Worm (Caenorhabditis elegans) whole organism, young adult: ENCODE data around the gene hira-1.

Experiments
- B0261.1 ChIP-seq: sonication (generic microtip); optimal IDR thresholded peaks from 2 replicates; lab custom pipeline; 2016; ENCODE audit warnings: mild to moderate bottlenecking, missing genetic modification characterization, moderate library complexity, missing compliant biosample characterization
- C06A6.2 ChIP-seq: fragments of 200-800 bp; sonication (Bioruptor generic); conservative IDR thresholded peaks from 2 replicates; pipeline ENCODE4 v1.3.6; 2022; ENCODE audit warnings: missing genetic modification characterization, missing compliant biosample characterization
- C17E4.6 ChIP-seq: fragments of 200-800 bp; sonication (Bioruptor generic); IDR thresholded peaks from 2 replicates; pipeline ENCODE4 v1.3.6; 2022; ENCODE audit warnings: missing genetic modification reagents, missing genetic modification characterization, missing compliant biosample characterization
- F23B12.7 ChIP-seq: sonication (generic microtip); optimal IDR thresholded peaks from 2 replicates; lab custom pipeline; 2017; ENCODE audit warnings: missing genetic modification characterization, mild to moderate bottlenecking, missing compliant biosample characterization, antibody characterized with exemption, moderate library complexity; ENCODE audit not compliant: insufficient read depth
- F37B4.10 ChIP-seq: fragments of 200-800 bp; sonication (Bioruptor generic); IDR thresholded peaks from 2 replicates; pipeline ENCODE4 v1.3.6; 2022; ENCODE audit warnings: missing genetic modification characterization, missing compliant biosample characterization
- F49E8.2 ChIP-seq: sonication (generic microtip); optimal IDR thresholded peaks from 3 replicates; lab custom pipeline; 2017; ENCODE audit warnings: missing genetic modification characterization, mild to moderate bottlenecking, missing compliant biosample characterization, antibody characterized with exemption, moderate library complexity; ENCODE audit not compliant: insufficient read depth
- F52B5.7 ChIP-seq: sonication (generic microtip); optimal IDR thresholded peaks from 2 replicates; lab custom pipeline; 2016; ENCODE audit warnings: mild to moderate bottlenecking, missing genetic modification characterization, missing compliant biosample characterization
- Y53F4B.3 ChIP-seq: fragments of 200-800 bp; sonication (Bioruptor generic); IDR thresholded peaks from 2 replicates; pipeline ENCODE4 v1.3.6; 2022; ENCODE audit warnings: missing genetic modification reagents, missing genetic modification characterization, missing compliant biosample characterization
- athp-1 ChIP-seq: sonication (generic microtip); optimal IDR thresholded peaks from 2 replicates; lab custom pipeline; 2017; ENCODE audit warnings: mild to moderate bottlenecking, missing genetic modification characterization, missing compliant biosample characterization
- attf-3 ChIP-seq: fragments of 200-800 bp; sonication (Bioruptor generic); conservative IDR thresholded peaks from 2 replicates; pipeline ENCODE4 v1.3.6; 2022; ENCODE audit warnings: missing genetic modification reagents, missing genetic modification characterization, missing compliant biosample characterization
- attf-6 ChIP-seq: fragments of 200-800 bp; sonication (Bioruptor generic); IDR thresholded peaks from 2 replicates; pipeline ENCODE4 v1.3.6; 2022; ENCODE audit warnings: missing genetic modification reagents, missing genetic modification characterization, missing compliant biosample characterization
- bed-1 ChIP-seq: fragments of 200-800 bp; sonication (Bioruptor generic); IDR thresholded peaks from 2 replicates; pipeline ENCODE4 v1.3.6; 2022; ENCODE audit warnings: missing genetic modification reagents, missing genetic modification characterization, missing compliant biosample characterization
- bed-2 ChIP-seq: fragments of 200-800 bp; sonication (Bioruptor generic); IDR thresholded peaks from 2 replicates; pipeline ENCODE4 v1.3.6; 2022; ENCODE audit warnings: missing genetic modification reagents, missing genetic modification characterization, missing compliant biosample characterization
- ccch-3 ChIP-seq: fragments of 200-800 bp; sonication (Bioruptor generic); optimal IDR thresholded peaks from 2 replicates; lab custom pipeline; 2018; ENCODE audit warnings: mild to moderate bottlenecking, missing genetic modification characterization, missing compliant biosample characterization
- cebp-1 ChIP-seq, 2 experiments: fragments of 200-800 bp in 1 of 2; sonication (Bioruptor generic) in 1 of 2; sonication (generic microtip) in 1 of 2; IDR thresholded peaks in 1 of 2; optimal IDR thresholded peaks in 1 of 2; 2 replicates each; pipeline versions ENCODE4 v1.3.6 to Lab custom; 2017 to 2022; ENCODE audit warnings: missing compliant biosample characterization in 2 of 2, missing genetic modification characterization in 2 of 2, mild to moderate bottlenecking in 1 of 2, missing genetic modification reagents in 1 of 2, moderate library complexity in 1 of 2
- ceh-40 ChIP-seq: fragments of 200-800 bp; sonication (Bioruptor generic); IDR thresholded peaks from 2 replicates; pipeline ENCODE4 v1.3.6; 2022; ENCODE audit warnings: missing genetic modification characterization, missing compliant biosample characterization
- ceh-79 ChIP-seq: sonication (generic microtip); optimal IDR thresholded peaks from 2 replicates; lab custom pipeline; 2017; ENCODE audit warnings: mild to moderate bottlenecking, missing genetic modification characterization, missing compliant biosample characterization
- die-1 ChIP-seq: sonication (generic microtip); optimal IDR thresholded peaks from 2 replicates; lab custom pipeline; 2016; ENCODE audit warnings: missing genotype, mild to moderate bottlenecking, missing genetic modification characterization, missing compliant biosample characterization
- dpl-1 ChIP-seq: fragments of 150-350 bp; optimal IDR thresholded peaks from 2 replicates; lab custom pipeline; 2014; ENCODE audit warnings: missing biosample characterization, missing genetic modification reagents, missing genetic modification characterization
- efl-1 ChIP-seq: fragments of 150-350 bp; optimal IDR thresholded peaks from 2 replicates; lab custom pipeline; 2014; ENCODE audit warnings: missing biosample characterization, missing genetic modification reagents, missing genetic modification characterization
- egl-18 ChIP-seq: fragments of 200-800 bp; sonication (Bioruptor generic); IDR thresholded peaks from 2 replicates; pipeline ENCODE4 v1.3.6; 2022; ENCODE audit warnings: missing genetic modification reagents, missing genetic modification characterization, missing compliant biosample characterization
- egrh-3 ChIP-seq: fragments of 200-800 bp; sonication (Bioruptor generic); IDR thresholded peaks from 2 replicates; pipeline ENCODE4 v1.3.6; 2022; ENCODE audit warnings: missing genetic modification reagents, missing genetic modification characterization, missing compliant biosample characterization
- ekl-4 ChIP-seq: fragments of 200-800 bp; sonication (Bioruptor generic); IDR thresholded peaks from 2 replicates; pipeline ENCODE4 v1.3.6; 2022; ENCODE audit warnings: missing genetic modification reagents, missing genetic modification characterization, missing compliant biosample characterization
- ets-4 ChIP-seq: fragments of 200-800 bp; sonication (Bioruptor generic); optimal IDR thresholded peaks from 2 replicates; lab custom pipeline; 2018; ENCODE audit warnings: mild to moderate bottlenecking, missing genetic modification characterization, missing compliant biosample characterization
- fkh-3 ChIP-seq: sonication (generic microtip); optimal IDR thresholded peaks from 2 replicates; lab custom pipeline; 2016; ENCODE audit warnings: mild to moderate bottlenecking, missing genetic modification characterization, missing compliant biosample characterization
- him-1 ChIP-seq: sonication (generic microtip); optimal IDR thresholded peaks from 2 replicates; lab custom pipeline; 2016; ENCODE audit warnings: missing genotype, missing genetic modification reagents, missing genetic modification characterization, missing compliant biosample characterization
- hrde-1 ChIP-seq: sonication (generic microtip); optimal IDR thresholded peaks from 2 replicates; lab custom pipeline; 2016; ENCODE audit warnings: missing genetic modification characterization, mild to moderate bottlenecking, missing compliant biosample characterization, moderate library complexity, missing genotype, missing genetic modification reagents, borderline replicate concordance
- lag-1 ChIP-seq: fragments of 200-800 bp; sonication (Bioruptor generic); IDR thresholded peaks from 2 replicates; pipeline ENCODE4 v1.3.6; 2022; ENCODE audit warnings: missing genetic modification reagents, missing genetic modification characterization, missing compliant biosample characterization
- madf-8 ChIP-seq: fragments of 200-800 bp; sonication (Bioruptor generic); conservative IDR thresholded peaks from 2 replicates; pipeline ENCODE4 v1.3.6; 2022; ENCODE audit warnings: missing genetic modification reagents, missing genetic modification characterization, missing compliant biosample characterization
- mel-28 ChIP-seq: sonication (generic microtip); optimal IDR thresholded peaks from 2 replicates; lab custom pipeline; 2016; ENCODE audit warnings: borderline replicate concordance, mild to moderate bottlenecking, missing genetic modification characterization, missing compliant biosample characterization
- mes-4 ChIP-seq: sonication (generic microtip); optimal IDR thresholded peaks from 2 replicates; lab custom pipeline; 2016; ENCODE audit warnings: missing genotype, missing genetic modification characterization, missing compliant biosample characterization
- nfya-1 ChIP-seq: sonication (generic microtip); optimal IDR thresholded peaks from 2 replicates; lab custom pipeline; 2017; ENCODE audit warnings: antibody characterized with exemption, missing compliant biosample characterization, missing genetic modification characterization, borderline replicate concordance; ENCODE audit not compliant: insufficient read depth
- nfyb-1 ChIP-seq: fragments of 200-800 bp; sonication (Bioruptor generic); IDR thresholded peaks from 2 replicates; pipeline ENCODE4 v1.3.6; 2022; ENCODE audit warnings: missing genetic modification reagents, missing genetic modification characterization, missing compliant biosample characterization
- nhr-120 ChIP-seq: fragments of 200-800 bp; sonication (Bioruptor generic); IDR thresholded peaks from 2 replicates; pipeline ENCODE4 v1.3.6; 2022; ENCODE audit warnings: missing genetic modification characterization, missing compliant biosample characterization
- nhr-27 ChIP-seq: fragments of 200-800 bp; sonication (Bioruptor generic); optimal IDR thresholded peaks from 2 replicates; lab custom pipeline; 2018; ENCODE audit warnings: mild to moderate bottlenecking, missing genetic modification characterization, moderate library complexity, missing compliant biosample characterization
- nhr-80 ChIP-seq: sonication (generic microtip); optimal IDR thresholded peaks from 2 replicates; lab custom pipeline; 2016; ENCODE audit warnings: missing genetic modification characterization, missing compliant biosample characterization
- pha-4 ChIP-seq: fragments of 150-350 bp; sonication (generic microtip); optimal IDR thresholded peaks from 2 replicates; lab custom pipeline; 2014; ENCODE audit warnings: missing biosample characterization, missing genetic modification reagents, missing genetic modification characterization
- rcor-1 ChIP-seq: fragments of 200-800 bp; sonication (Bioruptor generic); IDR thresholded peaks from 2 replicates; pipeline ENCODE4 v1.3.6; 2022; ENCODE audit warnings: missing genetic modification reagents, missing genetic modification characterization, missing compliant biosample characterization
- rpc-1 ChIP-seq, 2 experiments: fragments of 150-350 bp in 1 of 2; sonication (generic microtip) in 1 of 2; optimal IDR thresholded peaks; 2 replicates each; lab custom pipeline; 2014 to 2018; ENCODE audit warnings: missing biosample characterization in 1 of 2, missing genetic modification characterization in 1 of 2, missing genetic modification reagents in 1 of 2, missing genotype in 1 of 2
- snpc-1.3 ChIP-seq: sonication (generic microtip); optimal IDR thresholded peaks from 2 replicates; lab custom pipeline; 2017; ENCODE audit warnings: missing genetic modification characterization, mild to moderate bottlenecking, missing compliant biosample characterization, antibody characterized with exemption, moderate library complexity, missing genotype, missing genetic modification reagents; ENCODE audit not compliant: insufficient read depth
- sptf-2 ChIP-seq: fragments of 200-800 bp; sonication (Bioruptor generic); optimal IDR thresholded peaks from 2 replicates; lab custom pipeline; 2018; ENCODE audit warnings: mild to moderate bottlenecking, missing genetic modification characterization, missing compliant biosample characterization
- tbp1 ChIP-seq: fragments of 200-800 bp; sonication (Bioruptor generic); optimal IDR thresholded peaks from 2 replicates; lab custom pipeline; 2018; ENCODE audit warnings: mild to moderate bottlenecking, missing genetic modification characterization, missing compliant biosample characterization
- tbx-9 ChIP-seq: sonication (generic microtip); optimal IDR thresholded peaks from 2 replicates; lab custom pipeline; 2016; ENCODE audit warnings: borderline replicate concordance, missing genetic modification characterization, inconsistent platforms, missing compliant biosample characterization
- unc-62 ChIP-seq: fragments of 150-350 bp; optimal IDR thresholded peaks from 2 replicates; lab custom pipeline; 2014; ENCODE audit warnings: missing biosample characterization, missing genetic modification reagents, missing genetic modification characterization
- zim-3 ChIP-seq: sonication (generic microtip); optimal IDR thresholded peaks from 2 replicates; lab custom pipeline; 2017; ENCODE audit warnings: mild to moderate bottlenecking, missing genetic modification characterization, moderate library complexity, missing compliant biosample characterization
- ztf-26 ChIP-seq: sonication (generic microtip); optimal IDR thresholded peaks from 2 replicates; lab custom pipeline; 2017; ENCODE audit warnings: missing genetic modification characterization, missing compliant biosample characterization
- ztf-3 ChIP-seq: fragments of 200-800 bp; sonication (Bioruptor generic); optimal IDR thresholded peaks from 2 replicates; lab custom pipeline; 2018; ENCODE audit warnings: mild to moderate bottlenecking, missing genetic modification characterization, missing compliant biosample characterization
- ztf-6 ChIP-seq: fragments of 200-800 bp; sonication (Bioruptor generic); IDR thresholded peaks from 2 replicates; pipeline ENCODE4 v1.3.6; 2022; ENCODE audit warnings: missing genetic modification reagents, missing genetic modification characterization, missing compliant biosample characterization

The hira-1 gene

ce11 chrIII:5230415-5230814 lies 39.5 kb downstream of the hira-1 start, which contains the start of gene prmt-5 (continued):
- TF ChIP-seq egrh-3 (GFP tag; lab: Robert Waterston, UW) (no peak), tbp1 (GFP tag; lab: Kevin White, UChicago) (peak; percentile 52), ceh-79 (tag; lab: Kevin White, UChicago) (peak; percentile 90), mel-28 (no peak), rcor-1 (GFP tag; lab: Robert Waterston, UW) (peak; percentile 52; the same call in 1 of the 2 replicates), ccch-3 (no peak), unc-62 (no peak), egl-18 (no peak), attf-6 (GFP tag; lab: Robert Waterston, UW) (peak; percentile 75; the same call in 1 of the 2 replicates), mes-4 (no peak), zim-3 (tag; lab: Kevin White, UChicago) (peak; percentile 91), nhr-120 (GFP tag; lab: Robert Waterston, UW) (no peak), C06A6.2 (GFP tag; lab: Robert Waterston, UW) (no peak; the same call in 1 of the 2 replicates), rpc-1 (optimal IDR thresholded peaks at IDR 0.05; lab: Kevin White, UChicago) (no peak), rpc-1 (tag; optimal IDR thresholded peaks at IDR 0.05; lab: Kevin White, UChicago) (no peak), cebp-1 (GFP tag; IDR thresholded peaks at IDR 0.05; lab: Robert Waterston, UW) (no peak), cebp-1 (tag; optimal IDR thresholded peaks at IDR 0.05; lab: Kevin White, UChicago) (peak; percentile 54), C17E4.6 (GFP tag; lab: Robert Waterston, UW) (no peak), athp-1 (tag; lab: Kevin White, UChicago) (peak; percentile 91), nfyb-1 (GFP tag; lab: Robert Waterston, UW) (peak; percentile 91), F49E8.2 (tag; lab: Kevin White, UChicago) (peak; percentile 91), sptf-2 (GFP tag; lab: Kevin White, UChicago) (no peak), attf-3 (GFP tag; lab: Robert Waterston, UW) (no peak), die-1 (peak; percentile 10), madf-8 (no peak), nfya-1 (tag; lab: Kevin White, UChicago) (no peak), him-1 (tag; lab: Kevin White, UChicago) (peak; percentile 3), ets-4 (GFP tag; lab: Kevin White, UChicago) (peak; percentile 9), F23B12.7 (tag; lab: Kevin White, UChicago) (no peak), tbx-9 (peak; percentile 26), B0261.1 (peak; percentile 22), efl-1 (no peak), F52B5.7 (tag; lab: Kevin White, UChicago) (peak; percentile 97), ceh-40 (GFP tag; lab: Robert Waterston, UW) (no peak), ztf-26 (tag; lab: Kevin White, UChicago) (peak; percentile 61), bed-1 (GFP tag; lab: Robert Waterston, UW) (no peak), Y53F4B.3 (GFP tag; lab: Robert Waterston, UW) (no peak), ekl-4 (peak; percentile 87), ztf-3 (GFP tag; lab: Kevin White, UChicago) (peak; percentile 73), hrde-1 (peak; percentile 84), snpc-1.3 (tag; lab: Kevin White, UChicago) (peak; percentile 68), dpl-1 (GFP tag; lab: Kevin White, UChicago) (no peak), nhr-27 (tag; lab: Kevin White, UChicago) (peak; percentile 73), ztf-6 (GFP tag; lab: Robert Waterston, UW) (no peak), F37B4.10 (no peak), bed-2 (GFP tag; lab: Robert Waterston, UW) (no peak), lag-1 (GFP tag; lab: Robert Waterston, UW) (no peak), pha-4 (tag; lab: Kevin White, UChicago) (no peak), fkh-3 (tag; lab: Kevin White, UChicago) (peak; percentile 95), nhr-80 (tag; lab: Kevin White, UChicago) (no peak)
